Worm (Caenorhabditis elegans): ENCODE data around the gene C34C6.9.

ce11 chrII:8731736-8732229 lies 46.1 kb downstream of the C34C6.9 start:
- TF ChIP-seq hlh-8 (tag; optimal IDR thresholded peaks at IDR 0.05) (no peak), ceh-2 (tag; optimal IDR thresholded peaks at IDR 0.05) (no peak), ama-1 (optimal IDR thresholded peaks at IDR 0.05) (no peak), ttx-3 (tag; optimal IDR thresholded peaks at IDR 0.05) (no peak)

All from whole organism, late embryonic.